Worm (Caenorhabditis elegans): ENCODE results near the gene folt-3.

The folt-3 gene

ce11 chrV:7626550-7626949, 17.0 kb upstream of the folt-3 start, which contains the start of gene F07C4.6:
Gene F07C4.6, plus strand, starts transcription at chrV:7626850.
- TF ChIP-seq pros-1 (tag; optimal IDR thresholded peaks at IDR 0.05) (no peak), rnt-1 (tag; optimal IDR thresholded peaks at IDR 0.05) (no peak), F13H6.1 (tag; optimal IDR thresholded peaks at IDR 0.05) (no peak), ceh-19 (GFP tag; optimal IDR thresholded peaks at IDR 0.05) (no peak), elt-2 (tag; optimal IDR thresholded peaks at IDR 0.05) (no peak), lim-6 (tag; optimal IDR thresholded peaks at IDR 0.05) (no peak), sox-2 (GFP tag; IDR thresholded peaks at IDR 0.05) (no peak), ceh-22 (tag; optimal IDR thresholded peaks at IDR 0.05) (no peak), ceh-30 (tag; optimal IDR thresholded peaks at IDR 0.05) (no peak)

- TF ChIP-seq unc-3 (GFP tag; conservative IDR thresholded peaks at IDR 0.05), result no peak
- TF ChIP-seq unc-3 (tag; optimal IDR thresholded peaks at IDR 0.05), result no peak
- TF ChIP-seq dve-1 (tag; optimal IDR thresholded peaks at IDR 0.05), result no peak
- no peak for TF ChIP-seq elt-2 (tag; optimal IDR thresholded peaks at IDR 0.05)
- no peak for TF ChIP-seq pha-2 (tag; optimal IDR thresholded peaks at IDR 0.05)
- TF ChIP-seq ceh-2 (tag; optimal IDR thresholded peaks at IDR 0.05), result no peak
- no peak for TF ChIP-seq hlh-6 (tag; optimal IDR thresholded peaks at IDR 0.05)
- TF ChIP-seq pat-9 (tag; optimal IDR thresholded peaks at IDR 0.05), result no peak
- TF ChIP-seq ceh-30 (tag; optimal IDR thresholded peaks at IDR 0.05), result no peak
- no peak for TF ChIP-seq rnt-1 (tag; optimal IDR thresholded peaks at IDR 0.05)
- TF ChIP-seq ceh-9 (tag; optimal IDR thresholded peaks at IDR 0.05), result no peak
- TF ChIP-seq syd-9 (tag; optimal IDR thresholded peaks at IDR 0.05), result no peak
These were observed 15.1 kb upstream of the folt-3 start, which contains the start of gene grsp-4 for ce11 chrV:7624652-7625051. Gene grsp-4, plus strand, starts transcription at chrV:7624952.

ce11 chrV:7624152-7624551, 14.6 kb upstream of the folt-3 start, which contains the start of gene C50E3.13:
Gene C50E3.13, minus strand, starts transcription at chrV:7624252.
- no peak for TF ChIP-seq pag-3 (tag; optimal IDR thresholded peaks at IDR 0.05; ENCODE audit: borderline replicate concordance)
- no peak for TF ChIP-seq pat-9 (tag; optimal IDR thresholded peaks at IDR 0.05)
- TF ChIP-seq hlh-15 (tag; optimal IDR thresholded peaks at IDR 0.05), result no peak
- no peak for TF ChIP-seq zip-5 (tag; optimal IDR thresholded peaks at IDR 0.05)
- TF ChIP-seq pax-1 (tag; optimal IDR thresholded peaks at IDR 0.05), result no peak
- no peak for TF ChIP-seq npax-4 (tag; optimal IDR thresholded peaks at IDR 0.05)
- TF ChIP-seq ref-2 (tag; optimal IDR thresholded peaks at IDR 0.05), result no peak
- no peak for TF ChIP-seq ceh-22 (tag; optimal IDR thresholded peaks at IDR 0.05)
- no peak for TF ChIP-seq unc-55 (GFP tag; optimal IDR thresholded peaks at IDR 0.05)
- no peak for TF ChIP-seq tbx-2 (tag; optimal IDR thresholded peaks at IDR 0.05)
- TF ChIP-seq eyg-1 (tag; optimal IDR thresholded peaks at IDR 0.05), result no peak
- TF ChIP-seq Y22D7AL.16 (tag; optimal IDR thresholded peaks at IDR 0.05), result no peak
- no peak for TF ChIP-seq ceh-30 (tag; optimal IDR thresholded peaks at IDR 0.05)
- TF ChIP-seq ceh-2 (tag; optimal IDR thresholded peaks at IDR 0.05), result no peak
- no peak for TF ChIP-seq mec-3 (tag; optimal IDR thresholded peaks at IDR 0.05; ENCODE audit: borderline replicate concordance)
- TF ChIP-seq madf-2 (tag; optimal IDR thresholded peaks at IDR 0.05), result no peak

ce11 chrV:7622011-7622465, 12.5 kb upstream of the folt-3 start, which contains the start of gene C50E3.12:
Gene C50E3.12, minus strand, starts transcription at chrV:7622061.
- no peak for TF ChIP-seq ceh-14 (tag; optimal IDR thresholded peaks at IDR 0.05)
- no peak for TF ChIP-seq C38D4.7 (GFP tag; optimal IDR thresholded peaks at IDR 0.05)
- TF ChIP-seq ceh-19 (GFP tag; optimal IDR thresholded peaks at IDR 0.05), result no peak
- TF ChIP-seq pha-4 (tag; optimal IDR thresholded peaks at IDR 0.05), result no peak
- TF ChIP-seq K02D7.2 (tag; optimal IDR thresholded peaks at IDR 0.05), result no peak
- TF ChIP-seq hlh-13 (GFP tag; optimal IDR thresholded peaks at IDR 0.05), result no peak
- no peak for TF ChIP-seq hlh-15 (tag; optimal IDR thresholded peaks at IDR 0.05)
- TF ChIP-seq rnt-1 (tag; optimal IDR thresholded peaks at IDR 0.05), result no peak
- no peak for TF ChIP-seq ceh-22 (tag; optimal IDR thresholded peaks at IDR 0.05)

- TF ChIP-seq sox-4 (tag; optimal IDR thresholded peaks at IDR 0.05) (no peak), C08G9.2 (tag; optimal IDR thresholded peaks at IDR 0.05) (no peak), dmd-4 (tag; optimal IDR thresholded peaks at IDR 0.05; ENCODE audit: borderline replicate concordance) (no peak), hlh-15 (tag; optimal IDR thresholded peaks at IDR 0.05) (no peak)
These were observed 8.6 kb upstream of the folt-3 start, which contains the start of gene C50E3.15 for ce11 chrV:7618114-7618513. Gene C50E3.15, plus strand, starts transcription at chrV:7618414.

All from whole organism, late embryonic.